Worm (Caenorhabditis elegans) whole organism, mixed stage, embryonic: ENCODE data around the gene rsp-8.

Source experiments
- ham-2 ChIP-seq: fragments of 200-800 bp; sonication (Bioruptor generic); optimal IDR thresholded peaks from 2 replicates; lab custom pipeline; 2018; ENCODE audit warnings: mild to moderate bottlenecking, missing genetic modification characterization, missing compliant biosample characterization
- nhr-28 ChIP-seq: fragments of 150-350 bp; optimal IDR thresholded peaks from 2 replicates; lab custom pipeline; 2014; ENCODE audit warnings: missing biosample characterization, missing genetic modification characterization
- pha-4 ChIP-seq: fragments of 150-350 bp; optimal IDR thresholded peaks from 2 replicates; lab custom pipeline; 2018; ENCODE audit warnings: missing biosample characterization, missing genetic modification reagents, missing genetic modification characterization
- tbx-8 ChIP-seq: fragments of 200-800 bp; sonication (Bioruptor generic); optimal IDR thresholded peaks from 2 replicates; lab custom pipeline; 2018; ENCODE audit warnings: mild to moderate bottlenecking, missing genetic modification characterization, moderate library complexity, missing compliant biosample characterization
- unc-62 ChIP-seq: fragments of 150-350 bp; optimal IDR thresholded peaks from 2 replicates; lab custom pipeline; 2014; ENCODE audit warnings: missing biosample characterization, missing genetic modification reagents, missing genetic modification characterization

DNA sequence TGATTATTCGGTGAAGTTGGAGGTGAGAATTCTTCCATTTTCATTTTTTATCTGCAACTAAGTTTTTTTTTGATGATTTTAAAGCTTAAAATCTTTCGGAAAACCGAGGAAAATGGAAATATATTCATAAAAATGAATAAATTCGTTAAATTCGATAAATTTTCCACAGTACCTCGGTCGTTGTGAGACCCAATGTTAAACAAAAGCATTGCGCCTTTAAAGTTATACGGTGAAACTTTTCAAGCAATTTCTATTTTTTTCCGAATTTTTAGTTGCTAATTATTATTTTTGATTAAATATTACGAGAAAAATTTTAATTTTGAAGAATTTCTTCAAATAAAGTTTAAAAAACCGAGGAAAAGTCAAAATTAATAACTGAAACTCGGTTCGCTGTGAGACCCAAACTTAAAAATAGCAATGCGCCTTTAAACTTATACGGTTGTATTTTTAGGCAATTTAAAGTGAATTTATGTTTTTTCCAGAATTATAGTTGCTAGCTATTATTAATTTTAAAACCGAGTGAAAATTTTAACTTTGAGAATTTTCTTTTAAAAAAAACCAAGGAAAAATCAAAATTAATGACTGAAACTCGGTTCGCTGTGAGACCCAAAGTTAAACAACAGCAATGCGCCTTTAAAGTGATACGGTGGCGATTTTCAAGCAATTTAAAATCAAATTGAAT is 43.2 kb downstream of the rsp-8 start, which contains the start of gene taf-12:
- TF ChIP-seq nhr-28 (tag; lab: Kevin White, UChicago) (no peak), pha-4 (tag; lab: Kevin White, UChicago) (no peak), unc-62 (GFP tag; lab: Kevin White, UChicago) (no peak), ham-2 (GFP tag; lab: Kevin White, UChicago) (no peak), tbx-8 (GFP tag; lab: Kevin White, UChicago) (no peak)
